Fruit fly (Drosophila melanogaster): ENCODE measurements around the gene AIF.

AIF gene

dm6 chr2L:2198613-2199432, 47.3 kb downstream of the AIF start (continued):
- TF ChIP-seq Side (GFP tag; optimal IDR thresholded peaks at IDR 0.05) (peak; percentile 90), her (GFP tag; optimal IDR thresholded peaks at IDR 0.05) (peak; percentile 84), CG7786 (GFP tag; optimal IDR thresholded peaks at IDR 0.05) (peak; percentile 85), CG13775 (GFP tag; optimal IDR thresholded peaks at IDR 0.05) (peak; percentile 77), CG11085 (GFP tag; IDR thresholded peaks at IDR 0.05) (no peak), E2f2 (GFP tag; IDR thresholded peaks at IDR 0.05) (no peak), Atf-2 (GFP tag; optimal IDR thresholded peaks at IDR 0.05) (peak; percentile 86), CkIIα-i1 (GFP tag; IDR thresholded peaks at IDR 0.05) (no peak), Hand (GFP tag; optimal IDR thresholded peaks at IDR 0.05) (peak; percentile 50), ab (GFP tag; optimal IDR thresholded peaks at IDR 0.05) (peak; percentile 55), CG18619 (GFP tag; optimal IDR thresholded peaks at IDR 0.05) (peak; percentile 76), Asciz (GFP tag; optimal IDR thresholded peaks at IDR 0.05) (peak; percentile 87), CG4854 (GFP tag; optimal IDR thresholded peaks at IDR 0.05) (peak; percentile 82), crol (GFP tag; IDR thresholded peaks at IDR 0.05) (no peak), ci (GFP tag; IDR thresholded peaks at IDR 0.05) (no peak), shn (GFP tag; optimal IDR thresholded peaks at IDR 0.05) (peak; percentile 82), Camta (GFP tag; optimal IDR thresholded peaks at IDR 0.05) (peak; percentile 83), unc-4 (GFP tag; IDR thresholded peaks at IDR 0.05; ENCODE audit: partially characterized antibody) (no peak), CG14014 (GFP tag; IDR thresholded peaks at IDR 0.05) (no peak), fu2 (GFP tag; optimal IDR thresholded peaks at IDR 0.05) (peak; percentile 70), dpn (GFP tag; optimal IDR thresholded peaks at IDR 0.05) (peak; percentile 86 to 91), Bgb (GFP tag; IDR thresholded peaks at IDR 0.05; ENCODE audit: partially characterized antibody) (no peak), CG9727 (GFP tag; optimal IDR thresholded peaks at IDR 0.05) (peak; percentile 85), CG13287 (GFP tag; IDR thresholded peaks at IDR 0.05; ENCODE audit: partially characterized antibody) (no peak), Sry-β (GFP tag; optimal IDR thresholded peaks at IDR 0.05) (peak; percentile 38), CG10366 (GFP tag; IDR thresholded peaks at IDR 0.05) (no peak), bab2 (GFP tag; optimal IDR thresholded peaks at IDR 0.05) (peak; percentile 88), CG6175 (GFP tag; IDR thresholded peaks at IDR 0.05) (no peak), vnd (GFP tag; IDR thresholded peaks at IDR 0.05; ENCODE audit: partially characterized antibody) (no peak), jigr1 (GFP tag; IDR thresholded peaks at IDR 0.05) (no peak), ash1 (GFP tag; optimal IDR thresholded peaks at IDR 0.05) (no peak), CG12104 (GFP tag; optimal IDR thresholded peaks at IDR 0.05) (peak; percentile 65), Trl (optimal IDR thresholded peaks at IDR 0.05) (no peak), Trl (GFP tag; optimal IDR thresholded peaks at IDR 0.05) (peak; percentile 90), CG2129 (GFP tag; IDR thresholded peaks at IDR 0.05; ENCODE audit: partially characterized antibody) (no peak), CG33213 (GFP tag; optimal IDR thresholded peaks at IDR 0.05) (peak; percentile 88), CG2712 (tag; optimal IDR thresholded peaks at IDR 0.05) (peak; percentile 91), CG8359 (GFP tag; optimal IDR thresholded peaks at IDR 0.05; ENCODE audit: borderline replicate concordance) (peak; percentile 73), CG11247 (GFP tag; IDR thresholded peaks at IDR 0.05) (no peak), CG15601 (tag; optimal IDR thresholded peaks at IDR 0.05) (peak; percentile 84), ftz-f1 (GFP tag; optimal IDR thresholded peaks at IDR 0.05) (peak; percentile 100), sug (tag; optimal IDR thresholded peaks at IDR 0.05) (peak; percentile 94), CG18262 (tag; optimal IDR thresholded peaks at IDR 0.05) (peak; percentile 89), CG32772 (GFP tag; IDR thresholded peaks at IDR 0.05) (no peak), CG5180 (GFP tag; optimal IDR thresholded peaks at IDR 0.05) (peak; percentile 43), HmgZ (tag; optimal IDR thresholded peaks at IDR 0.05) (peak; percentile 79), Adf1 (GFP tag; IDR thresholded peaks at IDR 0.05) (no peak), dan (GFP tag; IDR thresholded peaks at IDR 0.05) (no peak), CG17385 (GFP tag; optimal IDR thresholded peaks at IDR 0.05) (peak; percentile 79), Dip2 (GFP tag; IDR thresholded peaks at IDR 0.05) (no peak)
